Worm (Caenorhabditis elegans) whole organism, L4/young adult: ENCODE results near the gene gldi-8.
A peak's percentile ranks its signal among the peaks of the same experiment; 100 is the strongest.

Experiments used
- W03F9.2 ChIP-seq: fragments of 150-350 bp; optimal IDR thresholded peaks from 2 replicates; lab custom pipeline; 2014; ENCODE audit warnings: missing biosample characterization, missing genetic modification characterization
- dao-5 ChIP-seq: sonication (generic microtip); optimal IDR thresholded peaks from 2 replicates; lab custom pipeline; 2016; ENCODE audit warnings: missing genotype, missing genetic modification characterization, moderate library complexity, missing compliant biosample characterization
- him-1 ChIP-seq: sonication (generic microtip); optimal IDR thresholded peaks from 2 replicates; lab custom pipeline; 2016; ENCODE audit warnings: missing genotype, missing genetic modification reagents, missing genetic modification characterization, missing compliant biosample characterization

Gene gldi-8

ce11 chrIII:12599672-12600071 is at the start of gene gldi-8:
Gene gldi-8 (minus strand): TSS chrIII:12599729.
- TF ChIP-seq him-1 (tag; lab: Kevin White, UChicago), result no peak
- no peak for TF ChIP-seq W03F9.2
- TF ChIP-seq dao-5 (tag; lab: Kevin White, UChicago), result no peak

- TF ChIP-seq W03F9.2 (no peak), dao-5 (tag; lab: Kevin White, UChicago) (no peak), him-1 (tag; lab: Kevin White, UChicago) (no peak)
These were observed 45.1 kb upstream of the gldi-8 start for ce11 chrIII:12644669-12645068.

DNA sequence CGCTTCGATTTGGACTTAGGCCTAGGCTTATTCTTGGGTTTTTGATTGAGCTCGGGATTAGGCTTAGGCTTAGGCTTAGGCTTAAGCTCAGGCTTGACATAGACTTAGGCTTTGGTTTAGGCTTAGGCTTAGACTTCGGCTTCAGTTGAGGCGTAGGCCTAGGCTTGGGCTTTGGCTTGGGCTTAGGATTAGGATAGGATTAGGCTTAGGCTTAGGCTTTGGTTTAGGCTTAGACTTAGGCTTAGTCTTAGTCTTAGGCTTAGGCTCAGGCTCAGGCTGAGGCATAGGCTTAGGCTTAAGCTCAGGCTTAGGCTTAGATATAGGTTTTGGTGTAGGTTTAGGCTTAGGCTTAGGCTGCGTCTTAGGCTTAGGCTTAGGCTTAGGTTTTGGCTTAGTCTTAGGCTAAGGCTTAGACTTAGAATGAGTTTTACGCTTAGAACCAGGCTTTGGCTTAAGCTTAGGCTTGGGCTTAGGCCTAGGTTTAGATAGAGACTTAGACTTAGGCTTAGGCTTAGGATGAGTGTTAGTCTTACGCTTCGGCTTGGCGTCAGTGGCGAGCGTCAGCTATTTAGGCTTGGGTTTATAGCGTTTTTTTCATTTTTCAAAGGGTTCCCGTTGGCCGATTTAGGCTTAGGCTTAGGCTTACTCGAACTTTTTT is 43.1 kb upstream of the gldi-8 start:
- TF ChIP-seq him-1 (tag; lab: Kevin White, UChicago) (no peak), dao-5 (tag; lab: Kevin White, UChicago) (no peak), W03F9.2 (no peak)

DNA sequence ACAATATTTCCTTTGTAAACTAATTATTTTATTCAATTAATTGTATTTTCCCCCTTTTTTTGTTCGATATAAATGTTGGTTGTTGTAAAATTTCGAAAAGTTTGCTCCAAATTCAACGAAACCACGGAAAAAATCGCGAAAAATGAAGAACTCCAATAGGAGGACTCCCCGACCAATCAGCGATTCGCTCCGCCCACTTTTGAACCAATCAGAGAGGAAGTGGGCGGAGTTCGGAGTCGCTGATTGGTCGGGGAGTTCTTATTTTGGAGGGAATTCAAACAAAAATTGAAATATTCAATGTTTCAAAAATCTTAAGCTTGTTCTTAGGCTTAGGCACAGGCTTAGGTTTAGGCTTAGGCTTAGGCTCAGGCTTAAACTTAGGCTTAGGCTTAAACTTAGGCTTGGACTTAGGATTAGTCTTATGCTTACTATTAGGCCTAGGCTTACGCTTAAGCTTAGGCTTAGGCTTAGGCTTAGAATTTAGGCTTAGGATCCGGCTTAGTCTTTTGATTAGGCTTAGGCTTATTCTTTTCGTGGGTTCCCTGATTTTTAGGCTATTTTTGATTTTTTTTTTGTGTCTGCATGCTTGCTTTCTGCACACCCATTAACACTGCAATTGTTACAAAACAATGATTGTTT is 41.0 kb upstream of the gldi-8 start:
- TF ChIP-seq dao-5 (tag; lab: Kevin White, UChicago) (no peak), him-1 (tag; lab: Kevin White, UChicago) (no peak), W03F9.2 (no peak)

DNA sequence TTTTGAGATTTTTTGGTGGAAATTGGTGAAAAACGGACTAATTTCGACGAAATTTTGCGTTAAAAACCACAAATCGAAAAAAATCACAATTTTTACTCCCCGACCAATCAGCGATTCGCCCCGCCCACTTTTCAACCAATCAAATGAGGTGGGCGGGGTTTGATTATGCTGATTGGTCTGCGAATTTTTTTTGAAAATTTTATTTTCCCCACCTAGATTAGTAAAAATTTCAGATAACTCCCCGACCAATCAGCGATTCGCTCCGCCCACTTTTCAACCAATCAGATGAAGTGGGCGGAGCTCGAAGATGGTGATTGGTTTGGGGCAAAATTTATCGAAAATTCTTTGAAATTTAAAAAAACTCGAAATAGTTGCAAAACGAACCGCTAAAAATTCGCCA is 39.7 kb upstream of the gldi-8 start:
- TF ChIP-seq W03F9.2 (no peak), dao-5 (tag; lab: Kevin White, UChicago) (no peak), him-1 (tag; lab: Kevin White, UChicago) (no peak)

- TF ChIP-seq him-1 (tag; lab: Kevin White, UChicago) (no peak), dao-5 (tag; lab: Kevin White, UChicago) (no peak), W03F9.2 (no peak)
These were observed 39.1 kb upstream of the gldi-8 start for ce11 chrIII:12638592-12638991.

- TF ChIP-seq dao-5 (tag; lab: Kevin White, UChicago), result no peak
- peak; percentile 36 for TF ChIP-seq W03F9.2
These were observed 26.5 kb upstream of the gldi-8 start, which contains the start of gene pqn-80 for ce11 chrIII:12625875-12626649. Gene pqn-80 (plus strand): TSS chrIII:12626568.

DNA sequence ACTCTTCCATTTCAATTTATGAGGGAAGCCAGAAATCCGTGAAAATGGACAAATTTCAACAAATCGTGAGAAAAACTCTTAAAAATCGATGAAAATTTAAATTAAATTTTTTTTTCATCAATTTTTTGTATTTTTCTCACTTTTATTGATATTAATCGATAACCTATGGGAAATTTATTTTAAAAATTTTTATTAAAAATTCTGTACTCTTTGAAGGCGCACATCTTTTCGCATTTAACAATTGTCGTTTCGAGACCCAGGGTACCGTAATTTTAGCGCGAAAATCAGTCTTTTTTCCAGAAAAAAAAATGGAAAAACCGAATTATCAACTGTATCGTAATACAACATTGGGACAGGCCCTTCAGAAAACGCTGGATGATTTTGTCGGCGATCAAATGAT is 24.9 kb upstream of the gldi-8 start, which contains the start of gene gtf-2A2:
gtf-2A2 (plus strand) TSS at position 301 of the 400 bp plus-strand sequence.
- TF ChIP-seq W03F9.2 (no peak), him-1 (tag; lab: Kevin White, UChicago) (no peak), dao-5 (tag; lab: Kevin White, UChicago) (no peak)

ce11 chrIII:12616990-12617393 is 17.5 kb upstream of the gldi-8 start:
- TF ChIP-seq dao-5 (tag; lab: Kevin White, UChicago), result no peak
- peak; percentile 16 for TF ChIP-seq W03F9.2

DNA sequence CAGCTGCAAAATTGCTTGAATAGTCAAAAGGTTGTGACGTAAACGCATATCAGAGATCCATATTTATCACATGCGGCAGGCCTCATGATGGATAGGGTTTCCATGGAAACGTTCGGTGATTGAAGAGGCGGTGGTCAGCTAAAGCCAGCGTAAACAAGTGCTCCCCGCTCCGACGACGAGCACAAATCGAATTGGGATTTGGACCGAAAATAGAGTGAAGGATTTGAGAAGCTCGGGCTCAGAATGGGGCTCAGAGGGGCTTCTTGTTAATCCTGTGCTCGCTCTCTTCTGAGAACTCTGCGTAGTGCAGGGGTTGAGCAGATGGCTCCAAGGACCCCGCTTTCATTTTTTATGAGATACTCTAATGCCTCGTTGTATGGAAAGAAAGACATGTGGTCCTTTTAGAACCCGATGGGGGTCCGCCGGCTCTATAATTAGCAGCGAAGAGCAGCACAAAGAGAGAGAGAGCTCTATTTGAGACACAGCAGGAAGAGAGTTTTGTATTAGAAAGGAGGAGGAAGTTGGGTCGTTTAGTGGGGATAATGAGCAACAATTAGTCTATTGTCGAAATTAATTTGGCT is 16.4 kb upstream of the gldi-8 start:
- TF ChIP-seq W03F9.2 (no peak), him-1 (tag; lab: Kevin White, UChicago) (no peak), dao-5 (tag; lab: Kevin White, UChicago) (no peak)

ce11 chrIII:12614669-12615451 is 15.3 kb upstream of the gldi-8 start:
- peak; percentile 9 for TF ChIP-seq him-1 (tag; lab: Kevin White, UChicago)
- peak; percentile 31 for TF ChIP-seq W03F9.2
- TF ChIP-seq dao-5 (tag; lab: Kevin White, UChicago), result peak; percentile 27

- no peak for TF ChIP-seq dao-5 (tag; lab: Kevin White, UChicago)
- TF ChIP-seq W03F9.2, result no peak
- no peak for TF ChIP-seq him-1 (tag; lab: Kevin White, UChicago)
These were observed 14.6 kb upstream of the gldi-8 start for ce11 chrIII:12614161-12614560.
